Fruit fly (Drosophila melanogaster): ENCODE data around the gene CG42571.

DNA sequence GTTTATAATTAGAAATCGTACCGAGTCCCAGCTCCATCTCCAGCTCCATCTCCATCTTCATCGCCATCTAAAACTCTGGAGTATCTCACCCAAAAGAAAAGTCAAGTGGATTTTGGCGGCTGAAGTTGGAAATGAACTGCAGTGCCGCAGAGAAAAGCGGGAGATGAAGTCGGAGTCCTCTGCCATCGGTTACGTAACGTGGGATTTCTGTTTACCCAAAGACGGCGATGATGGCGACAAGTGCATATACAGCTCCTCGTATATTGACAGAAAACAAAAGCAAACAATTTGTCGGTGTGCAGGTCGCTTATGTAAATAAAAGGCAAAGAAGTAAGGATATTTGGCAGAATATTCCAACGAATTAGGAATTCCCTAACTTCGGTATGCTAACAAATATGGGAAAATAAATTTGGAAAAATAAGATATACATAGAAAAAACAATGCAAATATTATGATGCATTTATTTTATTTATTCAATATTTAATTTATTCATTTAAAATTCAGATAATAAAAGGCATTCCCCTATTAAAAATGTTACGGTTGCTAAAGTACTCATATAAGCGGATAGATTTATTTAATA is 32.2 kb downstream of the CG42571 start:
- TF ChIP-seq CG12605 (GFP tag; IDR thresholded peaks at IDR 0.05) (no peak), CG32121 (GFP tag; IDR thresholded peaks at IDR 0.05) (no peak), Pif1B (GFP tag; optimal IDR thresholded peaks at IDR 0.05) (no peak), CG10348 (GFP tag; IDR thresholded peaks at IDR 0.05) (no peak), gl (tag; optimal IDR thresholded peaks at IDR 0.05) (no peak), CG8159 (tag; optimal IDR thresholded peaks at IDR 0.05) (peak; percentile 11), Pif1A (GFP tag; optimal IDR thresholded peaks at IDR 0.05) (no peak), CG9948 (tag; optimal IDR thresholded peaks at IDR 0.05) (no peak), CG8301 (tag; optimal IDR thresholded peaks at IDR 0.05) (no peak), Ets98B (GFP tag; IDR thresholded peaks at IDR 0.05) (no peak), CG34367 (tag; optimal IDR thresholded peaks at IDR 0.05) (no peak), D1 (tag; optimal IDR thresholded peaks at IDR 0.05) (no peak), CG4496 (GFP tag; IDR thresholded peaks at IDR 0.05) (no peak), CG14655 (GFP tag; optimal IDR thresholded peaks at IDR 0.05) (no peak)

Measured in whole organism, pupa.